Fruit fly (Drosophila melanogaster) whole organism, wandering third instar larva: ENCODE data around the gene CG4271.

Experiments
- Abd-B ChIP-seq: fragments of >200 bp; optimal IDR thresholded peaks from 2 replicates; lab custom pipeline; 2017; ENCODE audit warnings: missing biosample characterization, missing genetic modification characterization
- CG32264 ChIP-seq: fragments of 200-800 bp; sonication (Bioruptor generic); optimal IDR thresholded peaks from 2 replicates; lab custom pipeline; 2016; ENCODE audit warnings: missing biosample characterization, missing genetic modification characterization
- CG9705 ChIP-seq: fragments of 200-800 bp; sonication (Bioruptor generic); optimal IDR thresholded peaks from 2 replicates; lab custom pipeline; 2018; ENCODE audit warnings: missing biosample characterization, mild to moderate bottlenecking, missing genetic modification characterization
- CrebA ChIP-seq: fragments of 200-800 bp; sonication (Bioruptor generic); optimal IDR thresholded peaks from 2 replicates; lab custom pipeline; 2016; ENCODE audit warnings: missing biosample characterization, mild to moderate bottlenecking, missing genetic modification characterization, borderline replicate concordance
- Dfd ChIP-seq: fragments of >200 bp; optimal IDR thresholded peaks from 2 replicates; lab custom pipeline; 2017; ENCODE audit warnings: missing biosample characterization, missing genetic modification characterization
- Dif ChIP-seq: fragments of 200-275, 200-300 bp; sonication (Bioruptor generic); optimal IDR thresholded peaks from 2 replicates; lab custom pipeline; 2018; ENCODE audit warnings: missing biosample characterization, missing genetic modification characterization; ENCODE audit not compliant: partially characterized antibody
- GATAd ChIP-seq: sonication (Bioruptor generic); optimal IDR thresholded peaks from 2 replicates; lab custom pipeline; 2016; ENCODE audit warnings: missing biosample characterization, missing genetic modification characterization
- HLH106 ChIP-seq: fragments of 200-800 bp; optimal IDR thresholded peaks from 3 replicates; lab custom pipeline; 2019; ENCODE audit warnings: missing biosample characterization, mild to moderate bottlenecking, missing genetic modification characterization, moderate library complexity
- Hnf4 ChIP-seq: fragments of 200-800 bp; sonication (Bioruptor generic); optimal IDR thresholded peaks from 2 replicates; lab custom pipeline; 2016; ENCODE audit warnings: missing biosample characterization, mild to moderate bottlenecking, missing genetic modification characterization
- Hr78 ChIP-seq: fragments of >200 bp; optimal IDR thresholded peaks from 2 replicates; lab custom pipeline; 2017; ENCODE audit warnings: missing biosample characterization, missing genetic modification characterization
- Hr83 ChIP-seq: fragments of 200-300 bp; sonication (Bioruptor generic); optimal IDR thresholded peaks from 2 replicates; lab custom pipeline; 2016; ENCODE audit warnings: missing biosample characterization, mild to moderate bottlenecking, missing genetic modification characterization, moderate library complexity; ENCODE audit not compliant: poor library complexity, severe bottlenecking
- Jra ChIP-seq: sonication (Bioruptor generic); optimal IDR thresholded peaks from 2 replicates; lab custom pipeline; 2016; ENCODE audit warnings: missing biosample characterization, missing genetic modification characterization
- Myc ChIP-seq: fragments of >200 bp; optimal IDR thresholded peaks from 2 replicates; lab custom pipeline; 2017
- N ChIP-seq: fragments of >200 bp; optimal IDR thresholded peaks from 2 replicates; lab custom pipeline; 2018; ENCODE audit warnings: missing biosample characterization, missing external identifiers, missing genetic modification characterization
- OdsH ChIP-seq: fragments of 200-800 bp; sonication (Bioruptor generic); optimal IDR thresholded peaks from 2 replicates; lab custom pipeline; 2016; ENCODE audit warnings: missing biosample characterization, mild to moderate bottlenecking, missing genetic modification characterization
- Rel ChIP-seq, 2 experiments: fragments of 200-800 bp; sonication (Bioruptor generic) in 1 of 2; optimal IDR thresholded peaks; 2 replicates in 1 of 2; 3 replicates in 1 of 2; lab custom pipeline; 2016 to 2019; ENCODE audit warnings: mild to moderate bottlenecking in 2 of 2, missing biosample characterization in 2 of 2, missing genetic modification characterization in 2 of 2, moderate library complexity in 1 of 2
- Sp1 ChIP-seq: fragments of 200-800 bp; sonication (Bioruptor generic); optimal IDR thresholded peaks from 3 replicates; lab custom pipeline; 2019; ENCODE audit warnings: missing biosample characterization, mild to moderate bottlenecking, missing genetic modification characterization, moderate library complexity
- Vsx2 ChIP-seq: fragments of 200-300, 225-300 bp; sonication (Bioruptor generic); optimal IDR thresholded peaks from 2 replicates; lab custom pipeline; 2018; ENCODE audit warnings: missing biosample characterization, missing genetic modification characterization; ENCODE audit not compliant: partially characterized antibody
- br ChIP-seq: fragments of 200-800 bp; sonication (Bioruptor generic); optimal IDR thresholded peaks from 2 replicates; lab custom pipeline; 2016; ENCODE audit warnings: missing biosample characterization, missing genetic modification characterization
- brk ChIP-seq: fragments of 200-800 bp; sonication (Bioruptor generic); optimal IDR thresholded peaks from 2 replicates; lab custom pipeline; 2016; ENCODE audit warnings: missing biosample characterization, mild to moderate bottlenecking, missing genetic modification characterization
- dl ChIP-seq, 2 experiments: fragments of 175-275, 200-275 bp in 1 of 2; fragments of 200-275 bp in 1 of 2; sonication (Bioruptor generic); optimal IDR thresholded peaks; lab custom pipeline; 2018; ENCODE audit warnings: mild to moderate bottlenecking in 2 of 2, missing biosample characterization in 2 of 2, missing genetic modification characterization in 2 of 2, moderate library complexity in 2 of 2; ENCODE audit not compliant: partially characterized antibody in 2 of 2, insufficient read depth in 1 of 2
- dmrt93B ChIP-seq: fragments of 200-800 bp; sonication (Bioruptor generic); optimal IDR thresholded peaks from 2 replicates; lab custom pipeline; 2018; ENCODE audit warnings: missing biosample characterization, mild to moderate bottlenecking, missing genetic modification characterization
- dsf ChIP-seq: sonication (Bioruptor generic); optimal IDR thresholded peaks from 2 replicates; lab custom pipeline; 2016; ENCODE audit warnings: missing biosample characterization, missing genetic modification characterization, borderline replicate concordance
- ey ChIP-seq: fragments of 200-800 bp; sonication (Bioruptor generic); optimal IDR thresholded peaks from 2 replicates; lab custom pipeline; 2016; ENCODE audit warnings: missing biosample characterization, missing genetic modification characterization
- fru ChIP-seq: fragments of 200-800 bp; sonication (Bioruptor generic); optimal IDR thresholded peaks from 3 replicates; lab custom pipeline; 2016; ENCODE audit warnings: missing biosample characterization, mild to moderate bottlenecking, missing genetic modification characterization
- h ChIP-seq: fragments of 200-800 bp; sonication (Bioruptor generic); optimal IDR thresholded peaks from 3 replicates; lab custom pipeline; 2016; ENCODE audit warnings: missing biosample characterization, mild to moderate bottlenecking, missing genetic modification characterization
- jim ChIP-seq: fragments of 175-275, 200-325 bp; sonication (Bioruptor generic); optimal IDR thresholded peaks from 2 replicates; lab custom pipeline; 2016; ENCODE audit warnings: missing biosample characterization, mild to moderate bottlenecking, missing genetic modification characterization
- lola ChIP-seq: fragments of >200 bp; optimal IDR thresholded peaks from 2 replicates; lab custom pipeline; 2017; ENCODE audit warnings: missing biosample characterization, missing genetic modification characterization
- pan ChIP-seq: fragments of >200 bp; optimal IDR thresholded peaks from 2 replicates; lab custom pipeline; 2017
- psq ChIP-seq: fragments of 200-800 bp; sonication (Bioruptor generic); optimal IDR thresholded peaks from 3 replicates; lab custom pipeline; 2017; ENCODE audit warnings: missing biosample characterization, mild to moderate bottlenecking, missing genetic modification characterization, moderate library complexity
- rgr ChIP-seq: fragments of 200-800 bp; sonication (Bioruptor generic); optimal IDR thresholded peaks from 3 replicates; lab custom pipeline; 2016; ENCODE audit warnings: missing biosample characterization, mild to moderate bottlenecking, missing genetic modification characterization
- sage ChIP-seq: fragments of 200-800 bp; sonication (Bioruptor generic); optimal IDR thresholded peaks from 2 replicates; lab custom pipeline; 2016; ENCODE audit warnings: missing biosample characterization, mild to moderate bottlenecking, missing genetic modification characterization
- sv ChIP-seq: fragments of 200-800 bp; sonication (Bioruptor generic); optimal IDR thresholded peaks from 3 replicates; lab custom pipeline; 2016; ENCODE audit warnings: missing biosample characterization, missing genetic modification characterization
- tai ChIP-seq: sonication (Bioruptor generic); optimal IDR thresholded peaks from 2 replicates; lab custom pipeline; 2016; ENCODE audit warnings: missing biosample characterization, missing genetic modification characterization
- usp ChIP-seq: fragments of >200 bp; optimal IDR thresholded peaks from 2 replicates; lab custom pipeline; 2017; ENCODE audit warnings: missing biosample characterization, missing genetic modification characterization
- woc ChIP-seq: sonication (Bioruptor generic); optimal IDR thresholded peaks from 2 replicates; lab custom pipeline; 2016; ENCODE audit warnings: missing biosample characterization, mild to moderate bottlenecking, missing genetic modification characterization

CG4271 gene

DNA sequence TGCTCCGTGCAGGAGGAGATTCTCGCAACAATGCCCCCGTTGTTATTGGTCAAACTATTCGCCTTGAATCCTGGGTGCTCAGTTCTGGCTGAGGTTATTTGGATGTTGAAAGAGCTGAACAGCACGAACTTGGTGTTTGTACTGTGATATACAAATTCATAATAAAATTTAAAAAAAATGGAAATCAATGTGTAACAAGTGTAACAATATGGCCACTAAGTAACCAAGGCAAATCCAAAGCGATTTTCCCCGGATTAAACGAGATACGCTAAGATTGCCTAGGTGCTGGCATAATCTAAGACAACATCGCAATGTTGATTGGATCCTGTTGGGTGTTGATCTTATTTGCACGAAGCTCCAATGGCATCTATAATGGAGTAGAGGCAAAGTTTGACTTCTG lies at the start of gene CG4271:
TSS of gene CG4271 (plus strand) at position 301 of the 400 bp plus-strand sequence.
- TF ChIP-seq psq (GFP tag; lab: Kevin White, UChicago) (no peak), Myc (no peak), Abd-B (GFP tag; lab: Kevin White, UChicago) (no peak), brk (no peak), usp (GFP tag; lab: Kevin White, UChicago) (no peak), sage (GFP tag; lab: Kevin White, UChicago) (no peak), fru (GFP tag; lab: Kevin White, UChicago) (no peak)

DNA sequence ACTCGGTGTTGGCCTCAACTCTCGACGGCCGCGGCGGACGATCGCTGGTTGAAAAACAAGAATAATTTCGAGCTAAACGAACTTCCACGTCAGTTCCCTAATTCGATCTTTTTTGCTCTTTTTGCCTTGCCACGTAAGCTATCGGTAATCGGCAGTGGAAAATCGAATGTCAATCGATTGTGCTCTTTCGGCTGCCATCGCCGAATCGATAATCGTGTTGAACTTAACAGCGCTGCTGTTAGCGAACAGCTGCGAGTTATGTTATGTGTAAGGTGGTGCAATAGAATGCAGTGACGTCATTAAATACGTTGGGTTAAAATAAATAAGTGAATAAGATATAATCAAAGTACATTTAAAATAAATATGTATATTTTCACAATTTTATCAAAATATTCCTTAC lies 48.2 kb upstream of the CG4271 start, which contains the start of gene Sec24CD:
TSS of gene Sec24CD (minus strand) at position 123 of the 400 bp plus-strand sequence.
- TF ChIP-seq ey (no peak), dl (GFP tag; optimal IDR thresholded peaks at IDR 0.05; lab: Kevin White, UChicago; ENCODE audit: insufficient read depth in 1 of 2, partially characterized antibody in 2 of 2) (no peak), Vsx2 (GFP tag; lab: Kevin White, UChicago) (no peak), sv (GFP tag; lab: Kevin White, UChicago) (no peak), Dfd (no peak), fru (GFP tag; lab: Kevin White, UChicago) (no peak), Dif (no peak), jim (GFP tag; lab: Kevin White, UChicago) (no peak), CG32264 (GFP tag; lab: Kevin White, UChicago) (no peak), Jra (no peak), usp (GFP tag; lab: Kevin White, UChicago) (no peak), Hnf4 (GFP tag; lab: Kevin White, UChicago) (no peak), sage (GFP tag; lab: Kevin White, UChicago) (no peak), rgr (GFP tag; lab: Kevin White, UChicago) (no peak), N (GFP tag; lab: Kevin White, UChicago) (no peak), Abd-B (GFP tag; lab: Kevin White, UChicago) (no peak), Hr78 (GFP tag; lab: Kevin White, UChicago) (no peak), dmrt93B (GFP tag; lab: Kevin White, UChicago) (no peak), CG9705 (GFP tag; lab: Kevin White, UChicago) (no peak), brk (no peak), psq (GFP tag; lab: Kevin White, UChicago) (no peak), h (GFP tag; lab: Kevin White, UChicago) (peak; percentile 13), CrebA (GFP tag; lab: Kevin White, UChicago) (peak; percentile 94), OdsH (GFP tag; lab: Kevin White, UChicago) (peak; percentile 24), Rel (GFP tag; optimal IDR thresholded peaks at IDR 0.05; lab: Kevin White, UChicago) (no peak), Rel (tag; optimal IDR thresholded peaks at IDR 0.05; lab: Kevin White, UChicago) (no peak), pan (no peak), woc (GFP tag; lab: Kevin White, UChicago) (peak; percentile 86), lola (GFP tag; lab: Kevin White, UChicago) (no peak), HLH106 (tag; lab: Kevin White, UChicago) (no peak), Hr83 (GFP tag; lab: Kevin White, UChicago) (no peak), GATAd (GFP tag; lab: Kevin White, UChicago) (no peak), Sp1 (GFP tag; lab: Kevin White, UChicago) (no peak), dsf (no peak), br (GFP tag; lab: Kevin White, UChicago) (no peak)

DNA sequence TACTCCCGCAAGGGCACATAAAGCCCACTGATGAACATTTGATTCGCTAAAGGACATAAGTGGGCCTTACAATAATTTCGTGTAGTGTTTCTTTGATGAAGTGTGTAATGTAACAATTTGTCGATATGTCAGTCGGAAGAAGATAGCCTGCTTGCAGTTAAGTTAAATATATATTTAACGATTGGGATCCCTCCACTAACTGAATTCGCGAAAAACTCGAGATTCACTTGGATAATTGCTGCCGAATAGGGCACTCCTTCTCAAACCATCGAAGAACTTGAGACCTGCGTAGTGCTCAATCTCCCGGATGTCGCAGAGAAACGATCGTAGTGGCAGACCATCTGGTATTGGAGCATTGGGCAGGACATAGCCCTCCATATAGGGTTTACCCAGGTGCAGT lies 46.8 kb upstream of the CG4271 start, which contains the start of gene Tengl3:
TSS of gene Tengl3 (minus strand) at position 101 of the 400 bp plus-strand sequence.
- no peak for TF ChIP-seq pan
- TF ChIP-seq OdsH (GFP tag; lab: Kevin White, UChicago): no peak
- no peak for TF ChIP-seq N (GFP tag; lab: Kevin White, UChicago)
- no peak for TF ChIP-seq CG32264 (GFP tag; lab: Kevin White, UChicago)
- no peak for TF ChIP-seq Vsx2 (GFP tag; lab: Kevin White, UChicago)
- no peak for TF ChIP-seq HLH106 (tag; lab: Kevin White, UChicago)
- TF ChIP-seq tai: no peak
- no peak for TF ChIP-seq Sp1 (GFP tag; lab: Kevin White, UChicago)
- no peak for TF ChIP-seq brk
- TF ChIP-seq usp (GFP tag; lab: Kevin White, UChicago): no peak
- no peak for TF ChIP-seq Dfd
